Worm (Caenorhabditis elegans) whole organism, young adult: ENCODE data around the gene K11D12.7.
"Not testable (repeated sequence)": the region's sequence is repeated elsewhere in the genome, so short reads cannot be mapped to it uniquely, and the experiment has no call there.

ENCODE experiments used
- C06A6.2 ChIP-seq: fragments of 200-800 bp; sonication (Bioruptor generic); conservative IDR thresholded peaks from 2 replicates; pipeline ENCODE4 v1.3.6; 2022; ENCODE audit warnings: missing genetic modification characterization, missing compliant biosample characterization
- C17E4.6 ChIP-seq: fragments of 200-800 bp; sonication (Bioruptor generic); IDR thresholded peaks from 2 replicates; pipeline ENCODE4 v1.3.6; 2022; ENCODE audit warnings: missing genetic modification reagents, missing genetic modification characterization, missing compliant biosample characterization
- D2030.7 ChIP-seq: fragments of 200-800 bp; sonication (Bioruptor generic); IDR thresholded peaks from 2 replicates; pipeline ENCODE4 v1.3.6; 2022; ENCODE audit warnings: missing genetic modification reagents, missing genetic modification characterization, missing compliant biosample characterization
- F33H1.4 ChIP-seq: fragments of 200-800 bp; sonication (Bioruptor generic); IDR thresholded peaks from 2 replicates; pipeline ENCODE4 v1.3.6; 2022; ENCODE audit warnings: missing genetic modification reagents, missing genetic modification characterization, missing compliant biosample characterization
- K11D2.4 ChIP-seq: fragments of 200-800 bp; sonication (Bioruptor generic); IDR thresholded peaks from 2 replicates; pipeline ENCODE4 v1.3.6; 2022; ENCODE audit warnings: missing genetic modification reagents, missing genetic modification characterization, missing compliant biosample characterization
- Y53G8AR.9 ChIP-seq: fragments of 200-800 bp; sonication (Bioruptor generic); conservative IDR thresholded peaks from 2 replicates; pipeline ENCODE4 v1.3.6; 2022; ENCODE audit warnings: missing genetic modification reagents, missing genetic modification characterization, missing compliant biosample characterization
- Y67H2A.10 ChIP-seq: fragments of 200-800 bp; sonication (Bioruptor generic); conservative IDR thresholded peaks from 2 replicates; pipeline ENCODE4 v1.3.6; 2022; ENCODE audit warnings: missing genetic modification reagents, missing genetic modification characterization, missing compliant biosample characterization
- aptf-2 ChIP-seq: fragments of 200-800 bp; sonication (Bioruptor generic); conservative IDR thresholded peaks from 2 replicates; pipeline ENCODE4 v1.3.6; 2022; ENCODE audit warnings: missing genetic modification reagents, missing genetic modification characterization, missing compliant biosample characterization
- attf-3 ChIP-seq: fragments of 200-800 bp; sonication (Bioruptor generic); conservative IDR thresholded peaks from 2 replicates; pipeline ENCODE4 v1.3.6; 2022; ENCODE audit warnings: missing genetic modification reagents, missing genetic modification characterization, missing compliant biosample characterization
- attf-6 ChIP-seq: fragments of 200-800 bp; sonication (Bioruptor generic); IDR thresholded peaks from 2 replicates; pipeline ENCODE4 v1.3.6; 2022; ENCODE audit warnings: missing genetic modification reagents, missing genetic modification characterization, missing compliant biosample characterization
- bed-2 ChIP-seq: fragments of 200-800 bp; sonication (Bioruptor generic); IDR thresholded peaks from 2 replicates; pipeline ENCODE4 v1.3.6; 2022; ENCODE audit warnings: missing genetic modification reagents, missing genetic modification characterization, missing compliant biosample characterization
- cebp-1 ChIP-seq, 2 experiments: fragments of 200-800 bp in 1 of 2; sonication (Bioruptor generic) in 1 of 2; sonication (generic microtip) in 1 of 2; IDR thresholded peaks in 1 of 2; optimal IDR thresholded peaks in 1 of 2; 2 replicates each; pipeline versions ENCODE4 v1.3.6 to Lab custom; 2017 to 2022; ENCODE audit warnings: missing compliant biosample characterization in 2 of 2, missing genetic modification characterization in 2 of 2, mild to moderate bottlenecking in 1 of 2, missing genetic modification reagents in 1 of 2, moderate library complexity in 1 of 2
- cebp-2 ChIP-seq: fragments of 200-800 bp; sonication (Bioruptor generic); IDR thresholded peaks from 2 replicates; pipeline ENCODE4 v1.3.6; 2022; ENCODE audit warnings: missing genetic modification characterization, missing compliant biosample characterization
- ceh-100 ChIP-seq: fragments of 200-800 bp; sonication (Bioruptor generic); IDR thresholded peaks from 2 replicates; pipeline ENCODE4 v1.3.6; 2022; ENCODE audit warnings: missing genetic modification reagents, missing genetic modification characterization, missing compliant biosample characterization
- ceh-58 ChIP-seq: fragments of 200-800 bp; sonication (Bioruptor generic); IDR thresholded peaks from 2 replicates; pipeline ENCODE4 v1.3.6; 2022; ENCODE audit warnings: missing genetic modification characterization, missing compliant biosample characterization
- ceh-91 ChIP-seq: fragments of 200-800 bp; sonication (Bioruptor generic); IDR thresholded peaks from 2 replicates; pipeline ENCODE4 v1.3.6; 2022; ENCODE audit warnings: missing genetic modification reagents, missing genetic modification characterization, missing compliant biosample characterization
- dox-1 ChIP-seq: fragments of 200-800 bp; sonication (Bioruptor generic); IDR thresholded peaks from 2 replicates; pipeline ENCODE4 v1.3.6; 2022; ENCODE audit warnings: missing genetic modification reagents, missing genetic modification characterization, missing compliant biosample characterization
- egl-18 ChIP-seq: fragments of 200-800 bp; sonication (Bioruptor generic); IDR thresholded peaks from 2 replicates; pipeline ENCODE4 v1.3.6; 2022; ENCODE audit warnings: missing genetic modification reagents, missing genetic modification characterization, missing compliant biosample characterization
- egl-44 ChIP-seq: fragments of 200-800 bp; sonication (Bioruptor generic); IDR thresholded peaks from 2 replicates; pipeline ENCODE4 v1.3.6; 2022; ENCODE audit warnings: missing genetic modification reagents, missing genetic modification characterization, missing compliant biosample characterization
- egrh-3 ChIP-seq: fragments of 200-800 bp; sonication (Bioruptor generic); IDR thresholded peaks from 2 replicates; pipeline ENCODE4 v1.3.6; 2022; ENCODE audit warnings: missing genetic modification reagents, missing genetic modification characterization, missing compliant biosample characterization
- ekl-4 ChIP-seq: fragments of 200-800 bp; sonication (Bioruptor generic); IDR thresholded peaks from 2 replicates; pipeline ENCODE4 v1.3.6; 2022; ENCODE audit warnings: missing genetic modification reagents, missing genetic modification characterization, missing compliant biosample characterization
- hmg-1.2 ChIP-seq: fragments of 200-800 bp; sonication (Bioruptor generic); IDR thresholded peaks from 2 replicates; pipeline ENCODE4 v1.3.6; 2022; ENCODE audit warnings: missing genetic modification reagents, missing genetic modification characterization, missing compliant biosample characterization
- hmg-20 ChIP-seq: fragments of 200-800 bp; sonication (Bioruptor generic); IDR thresholded peaks from 2 replicates; pipeline ENCODE4 v1.3.6; 2022; ENCODE audit warnings: missing genetic modification reagents, missing genetic modification characterization, missing compliant biosample characterization
- hsf-1 ChIP-seq: fragments of 200-800 bp; sonication (Bioruptor generic); IDR thresholded peaks from 2 replicates; pipeline ENCODE4 v1.3.6; 2022; ENCODE audit warnings: missing genetic modification reagents, missing genetic modification characterization, missing compliant biosample characterization
- let-526 ChIP-seq: fragments of 200-800 bp; sonication (Bioruptor generic); IDR thresholded peaks from 2 replicates; pipeline ENCODE4 v1.3.6; 2022; ENCODE audit warnings: missing genetic modification reagents, missing genetic modification characterization, missing compliant biosample characterization
- lin-26 ChIP-seq: fragments of 200-800 bp; sonication (Bioruptor generic); IDR thresholded peaks from 2 replicates; pipeline ENCODE4 v1.3.6; 2022; ENCODE audit warnings: missing genetic modification reagents, missing genetic modification characterization, missing compliant biosample characterization
- lir-1 ChIP-seq: fragments of 200-800 bp; sonication (Bioruptor generic); conservative IDR thresholded peaks from 2 replicates; pipeline ENCODE4 v1.3.6; 2022; ENCODE audit warnings: missing genetic modification reagents, missing genetic modification characterization, missing compliant biosample characterization
- madf-6 ChIP-seq: fragments of 200-800 bp; sonication (Bioruptor generic); IDR thresholded peaks from 2 replicates; pipeline ENCODE4 v1.3.6; 2022; ENCODE audit warnings: missing genetic modification reagents, missing genetic modification characterization, missing compliant biosample characterization
- madf-8 ChIP-seq: fragments of 200-800 bp; sonication (Bioruptor generic); conservative IDR thresholded peaks from 2 replicates; pipeline ENCODE4 v1.3.6; 2022; ENCODE audit warnings: missing genetic modification reagents, missing genetic modification characterization, missing compliant biosample characterization
- mcd-1 ChIP-seq: fragments of 200-800 bp; sonication (Bioruptor generic); IDR thresholded peaks from 2 replicates; pipeline ENCODE4 v1.3.6; 2022; ENCODE audit warnings: missing genetic modification reagents, missing genetic modification characterization, missing compliant biosample characterization
- nfyb-1 ChIP-seq: fragments of 200-800 bp; sonication (Bioruptor generic); IDR thresholded peaks from 2 replicates; pipeline ENCODE4 v1.3.6; 2022; ENCODE audit warnings: missing genetic modification reagents, missing genetic modification characterization, missing compliant biosample characterization
- pbrm-1 ChIP-seq: fragments of 200-800 bp; sonication (Bioruptor generic); IDR thresholded peaks from 2 replicates; pipeline ENCODE4 v1.3.6; 2022; ENCODE audit warnings: missing genetic modification reagents, missing genetic modification characterization, missing compliant biosample characterization
- rcor-1 ChIP-seq: fragments of 200-800 bp; sonication (Bioruptor generic); IDR thresholded peaks from 2 replicates; pipeline ENCODE4 v1.3.6; 2022; ENCODE audit warnings: missing genetic modification reagents, missing genetic modification characterization, missing compliant biosample characterization
- sea-2 ChIP-seq: fragments of 200-800 bp; sonication (Bioruptor generic); IDR thresholded peaks from 2 replicates; pipeline ENCODE4 v1.3.6; 2022; ENCODE audit warnings: missing genetic modification characterization, missing compliant biosample characterization
- ztf-18 ChIP-seq: sonication (generic microtip); optimal IDR thresholded peaks from 2 replicates; lab custom pipeline; 2016; ENCODE audit warnings: missing genotype, mild to moderate bottlenecking, missing genetic modification characterization, missing compliant biosample characterization
- ztf-25 ChIP-seq: fragments of 200-800 bp; sonication (Bioruptor generic); IDR thresholded peaks from 2 replicates; pipeline ENCODE4 v1.3.6; 2022; ENCODE audit warnings: missing genetic modification reagents, missing genetic modification characterization, missing compliant biosample characterization
- ztf-28 ChIP-seq: fragments of 200-800 bp; sonication (Bioruptor generic); IDR thresholded peaks from 2 replicates; pipeline ENCODE4 v1.3.6; 2022; ENCODE audit warnings: missing genetic modification reagents, missing genetic modification characterization, missing compliant biosample characterization

The K11D12.7 gene

ce11 chrV:5047230-5047629, 11.0 kb upstream of the K11D12.7 start:
- TF ChIP-seq dox-1 (GFP tag; lab: Robert Waterston, UW) (peak; percentile 95), hmg-1.2 (GFP tag; lab: Robert Waterston, UW) (peak; percentile 96), attf-6 (GFP tag; lab: Robert Waterston, UW) (peak; percentile 15; the same call in 1 of the 2 replicates), ekl-4 (GFP tag; lab: Robert Waterston, UW) (peak; percentile 86), madf-6 (GFP tag; lab: Robert Waterston, UW) (peak; percentile 75), hmg-20 (GFP tag; lab: Robert Waterston, UW) (peak; percentile 81; the same call in 1 of the 2 replicates), pbrm-1 (GFP tag; lab: Robert Waterston, UW) (peak; percentile 95), lin-26 (GFP tag; lab: Robert Waterston, UW) (peak; percentile 66; the same call in 1 of the 2 replicates), C06A6.2 (GFP tag; lab: Robert Waterston, UW) (peak; percentile 91), hsf-1 (GFP tag; lab: Robert Waterston, UW) (peak; percentile 25; the same call in 1 of the 2 replicates), cebp-2 (GFP tag; lab: Robert Waterston, UW) (0 out of 2 replicates have a peak, but pooled peaks have one; percentile 66), K11D2.4 (GFP tag; lab: Robert Waterston, UW) (peak; percentile 92), mcd-1 (GFP tag; lab: Robert Waterston, UW) (peak; percentile 95), attf-3 (GFP tag; lab: Robert Waterston, UW) (peak; percentile 68), lir-1 (GFP tag; lab: Robert Waterston, UW) (peak; percentile 41; the same call in 1 of the 2 replicates), Y53G8AR.9 (GFP tag; lab: Robert Waterston, UW) (peak; percentile 77), egrh-3 (GFP tag; lab: Robert Waterston, UW) (peak; percentile 87), egl-18 (GFP tag; lab: Robert Waterston, UW) (peak; percentile 83), sea-2 (GFP tag; lab: Robert Waterston, UW) (peak; percentile 82; the same call in 1 of the 2 replicates), cebp-1 (GFP tag; IDR thresholded peaks at IDR 0.05; lab: Robert Waterston, UW) (peak; percentile 66; the same call in 1 of the 2 replicates), D2030.7 (GFP tag; lab: Robert Waterston, UW) (peak; percentile 78), madf-8 (GFP tag; lab: Robert Waterston, UW) (peak; percentile 60), let-526 (GFP tag; lab: Robert Waterston, UW) (peak; percentile 82), ztf-25 (GFP tag; lab: Robert Waterston, UW) (0 out of 2 replicates have a peak, but pooled peaks have one; percentile 51), rcor-1 (GFP tag; lab: Robert Waterston, UW) (peak; percentile 86), ceh-91 (GFP tag; lab: Robert Waterston, UW) (peak; percentile 79), Y67H2A.10 (GFP tag; lab: Robert Waterston, UW) (0 out of 2 replicates have a peak, but pooled peaks have one; percentile 38), ceh-58 (GFP tag; lab: Robert Waterston, UW) (0 out of 2 replicates have a peak, but pooled peaks have one; percentile 27), C17E4.6 (peak; percentile 64), aptf-2 (peak; percentile 76), bed-2 (GFP tag; lab: Robert Waterston, UW) (peak; percentile 71; the same call in 1 of the 2 replicates), nfyb-1 (GFP tag; lab: Robert Waterston, UW) (peak; percentile 93), egl-44 (GFP tag; lab: Robert Waterston, UW) (peak; percentile 51; the same call in 1 of the 2 replicates), ztf-28 (GFP tag; lab: Robert Waterston, UW) (peak; percentile 83), ztf-18 (tag; lab: Kevin White, UChicago) (peak; percentile 78), ceh-100 (GFP tag; lab: Robert Waterston, UW) (peak; percentile 93), F33H1.4 (GFP tag; lab: Robert Waterston, UW) (peak; percentile 70)
- not testable (repeated sequence) for TF ChIP-seq cebp-1 (tag; optimal IDR thresholded peaks at IDR 0.05; lab: Kevin White, UChicago)
